Fruit fly (Drosophila melanogaster): ENCODE measurements around the gene ND-13B.

ND-13B gene

dm6 chr3L:10660744-10661589 lies 32.9 kb downstream of the ND-13B start, which contains the start of the genes CG32066 and CG8003 (continued):
- TF ChIP-seq Hr39 (GFP tag; optimal IDR thresholded peaks at IDR 0.05) = peak; percentile 4
- TF ChIP-seq OdsH (GFP tag; optimal IDR thresholded peaks at IDR 0.05) = peak; percentile 29
- TF ChIP-seq topi (GFP tag; optimal IDR thresholded peaks at IDR 0.05) = peak; percentile 43
- TF ChIP-seq CG9139 (GFP tag; optimal IDR thresholded peaks at IDR 0.05) = peak; percentile 42
- TF ChIP-seq CG6792 (GFP tag; optimal IDR thresholded peaks at IDR 0.05) = peak; percentile 1
- no peak for TF ChIP-seq Hr4 (GFP tag; optimal IDR thresholded peaks at IDR 0.05)
- peak; percentile 7 for TF ChIP-seq Met (GFP tag; optimal IDR thresholded peaks at IDR 0.05)
- peak; percentile 24; the same call in 1 of the 2 replicates for TF ChIP-seq CG15336 (GFP tag; IDR thresholded peaks at IDR 0.05)
- no peak for TF ChIP-seq dsx (GFP tag; optimal IDR thresholded peaks at IDR 0.05; ENCODE audit: poor library complexity, severe bottlenecking)
- peak; percentile 28 for TF ChIP-seq CG16779 (tag; optimal IDR thresholded peaks at IDR 0.05)
- TF ChIP-seq CG8632 (GFP tag; optimal IDR thresholded peaks at IDR 0.05) = peak; percentile 0

- no peak for TF ChIP-seq Hr39 (GFP tag; optimal IDR thresholded peaks at IDR 0.05)
- no peak for TF ChIP-seq fd85E (GFP tag; optimal IDR thresholded peaks at IDR 0.05)
- TF ChIP-seq Smox (GFP tag; optimal IDR thresholded peaks at IDR 0.05) = no peak
- TF ChIP-seq Ets96B (tag; optimal IDR thresholded peaks at IDR 0.05) = no peak
- no peak for TF ChIP-seq pdm3 (GFP tag; optimal IDR thresholded peaks at IDR 0.05)
- TF ChIP-seq CG11902 (GFP tag; optimal IDR thresholded peaks at IDR 0.05) = no peak
- TF ChIP-seq Lpt (GFP tag; optimal IDR thresholded peaks at IDR 0.05) = no peak
- TF ChIP-seq Eip75B (GFP tag; optimal IDR thresholded peaks at IDR 0.05) = no peak
- TF ChIP-seq Blimp-1 (GFP tag; optimal IDR thresholded peaks at IDR 0.05) = no peak
- TF ChIP-seq topi (GFP tag; optimal IDR thresholded peaks at IDR 0.05) = no peak
- TF ChIP-seq CG6854 (GFP tag; optimal IDR thresholded peaks at IDR 0.05) = no peak
- no peak for TF ChIP-seq CG7368 (GFP tag; optimal IDR thresholded peaks at IDR 0.05)
- peak; percentile 64 for TF ChIP-seq svp (GFP tag)
- no peak for TF ChIP-seq CG3919 (GFP tag; optimal IDR thresholded peaks at IDR 0.05)
- TF ChIP-seq vri (GFP tag; optimal IDR thresholded peaks at IDR 0.05) = no peak
- no peak for TF ChIP-seq CG32006 (GFP tag; optimal IDR thresholded peaks at IDR 0.05)
- no peak for TF ChIP-seq esn (GFP tag; optimal IDR thresholded peaks at IDR 0.05)
- TF ChIP-seq CG15336 (GFP tag; IDR thresholded peaks at IDR 0.05) = no peak
- TF ChIP-seq Sox15 (GFP tag; optimal IDR thresholded peaks at IDR 0.05) = no peak
- no peak for TF ChIP-seq ss (GFP tag; optimal IDR thresholded peaks at IDR 0.05)
- TF ChIP-seq OdsH (GFP tag; optimal IDR thresholded peaks at IDR 0.05) = no peak
- TF ChIP-seq fkh (GFP tag; optimal IDR thresholded peaks at IDR 0.05) = peak; percentile 51
- no peak for TF ChIP-seq lz (GFP tag; optimal IDR thresholded peaks at IDR 0.05)
- TF ChIP-seq CG16779 (tag; optimal IDR thresholded peaks at IDR 0.05) = peak; percentile 29
- TF ChIP-seq CG8319 (GFP tag; optimal IDR thresholded peaks at IDR 0.05) = no peak
- TF ChIP-seq CG34406 (GFP tag; optimal IDR thresholded peaks at IDR 0.05) = no peak
- TF ChIP-seq CG6163 (GFP tag; IDR thresholded peaks at IDR 0.05) = no peak
- TF ChIP-seq CG6276 (GFP tag; optimal IDR thresholded peaks at IDR 0.05) = no peak
- TF ChIP-seq CG11762 (GFP tag; optimal IDR thresholded peaks at IDR 0.05; ENCODE audit: insufficient read depth) = no peak
- TF ChIP-seq CG6792 (GFP tag; optimal IDR thresholded peaks at IDR 0.05) = no peak
- peak; percentile 2 for TF ChIP-seq CG8632 (GFP tag; optimal IDR thresholded peaks at IDR 0.05)
- TF ChIP-seq CG10669 (GFP tag; optimal IDR thresholded peaks at IDR 0.05) = no peak
- TF ChIP-seq CG3032 (tag; optimal IDR thresholded peaks at IDR 0.05) = no peak
- TF ChIP-seq CG10631 (GFP tag; optimal IDR thresholded peaks at IDR 0.05) = no peak
- TF ChIP-seq achi (GFP tag; optimal IDR thresholded peaks at IDR 0.05) = no peak
- no peak for TF ChIP-seq CG6808 (GFP tag; optimal IDR thresholded peaks at IDR 0.05)
- TF ChIP-seq Eip93F (GFP tag; optimal IDR thresholded peaks at IDR 0.05) = no peak
- TF ChIP-seq Hr38 (GFP tag; optimal IDR thresholded peaks at IDR 0.05) = no peak
- TF ChIP-seq Sox14 (GFP tag; optimal IDR thresholded peaks at IDR 0.05) = no peak
- peak; percentile 36 for TF ChIP-seq Eip78C (GFP tag)
- no peak for TF ChIP-seq cyc (GFP tag; optimal IDR thresholded peaks at IDR 0.05)
Measured at dm6 chr3L:10659993-10660743, 33.7 kb downstream of the ND-13B start.

Data from whole organism, prepupa.